Fruit fly (Drosophila melanogaster): Measurements from ENCODE around the gene CG44198.

- TF ChIP-seq Jra (GFP tag; optimal IDR thresholded peaks at IDR 0.05) (no peak), Abd-B (GFP tag; optimal IDR thresholded peaks at IDR 0.05) (no peak), psq (GFP tag; optimal IDR thresholded peaks at IDR 0.05) (peak; percentile 58), Hr78 (GFP tag; optimal IDR thresholded peaks at IDR 0.05) (no peak), GATAd (GFP tag; optimal IDR thresholded peaks at IDR 0.05) (no peak)
These were observed 45.1 kb downstream of the CG44198 start for dm6 chr2L:13073797-13074196.
